Worm (Caenorhabditis elegans) whole organism, L4/young adult: ENCODE data around the gene T02D1.7.

Source experiments
- W03F9.2 ChIP-seq: fragments of 150-350 bp; optimal IDR thresholded peaks from 2 replicates; lab custom pipeline; 2014; ENCODE audit warnings: missing biosample characterization, missing genetic modification characterization
- dao-5 ChIP-seq: sonication (generic microtip); optimal IDR thresholded peaks from 2 replicates; lab custom pipeline; 2016; ENCODE audit warnings: missing genotype, missing genetic modification characterization, moderate library complexity, missing compliant biosample characterization
- him-1 ChIP-seq: sonication (generic microtip); optimal IDR thresholded peaks from 2 replicates; lab custom pipeline; 2016; ENCODE audit warnings: missing genotype, missing genetic modification reagents, missing genetic modification characterization, missing compliant biosample characterization

- TF ChIP-seq him-1 (tag; lab: Kevin White, UChicago) (no peak), dao-5 (tag; lab: Kevin White, UChicago) (no peak), W03F9.2 (tag; lab: Kevin White, UChicago) (no peak)
Measured at ce11 chrIV:17371469-17371868, 35.5 kb downstream of the T02D1.7 start, which contains the start of gene C30H6.5.
